Worm (Caenorhabditis elegans) whole organism, L1 larva: Measurements from ENCODE around the gene miz-1.

Experiments
- C04F5.9 ChIP-seq: sonication (generic microtip); optimal IDR thresholded peaks from 2 replicates; lab custom pipeline; 2016; ENCODE audit warnings: missing genetic modification characterization, missing compliant biosample characterization
- C16A3.4 ChIP-seq: fragments of 150-350 bp; optimal IDR thresholded peaks from 2 replicates; lab custom pipeline; 2014; ENCODE audit warnings: missing biosample characterization, missing genetic modification characterization
- F16B12.6 ChIP-seq: fragments of 150-350 bp; optimal IDR thresholded peaks from 2 replicates; lab custom pipeline; 2014; ENCODE audit warnings: missing biosample characterization, missing genetic modification characterization
- aly-2 ChIP-seq: fragments of 150-350 bp; optimal IDR thresholded peaks from 2 replicates; lab custom pipeline; 2014; ENCODE audit warnings: missing biosample characterization, missing genetic modification characterization
- ama-1 ChIP-seq: fragments of 150-350 bp; optimal IDR thresholded peaks from 2 replicates; lab custom pipeline; 2014
- blmp-1 ChIP-seq: fragments of 150-350 bp; optimal IDR thresholded peaks from 2 replicates; lab custom pipeline; 2014; ENCODE audit warnings: missing biosample characterization, missing genetic modification characterization
- ceh-63 ChIP-seq: fragments of 200-800 bp; sonication (Bioruptor generic); optimal IDR thresholded peaks from 2 replicates; lab custom pipeline; 2018; ENCODE audit warnings: mild to moderate bottlenecking, missing genetic modification characterization, missing compliant biosample characterization
- ceh-82 ChIP-seq, 3 experiments: fragments of 150-350 bp in 1 of 3; sonication (generic microtip) in 2 of 3; optimal IDR thresholded peaks; 2 replicates each; lab custom pipeline; 2014 to 2017; ENCODE audit warnings: missing biosample characterization in 3 of 3, missing genetic modification characterization in 3 of 3
- ceh-88 ChIP-seq: fragments of 200-800 bp; sonication (Bioruptor generic); IDR thresholded peaks from 2 replicates; pipeline ENCODE4 v1.3.6; 2022; ENCODE audit warnings: missing genetic modification characterization, missing compliant biosample characterization
- ceh-90 ChIP-seq: sonication (generic microtip); optimal IDR thresholded peaks from 2 replicates; lab custom pipeline; 2016; ENCODE audit warnings: missing genetic modification characterization, missing compliant biosample characterization
- dpl-1 ChIP-seq, 3 experiments: fragments of 150-350 bp in 2 of 3; sonication (generic microtip) in 1 of 3; optimal IDR thresholded peaks; 2 replicates each; lab custom pipeline; 2014 to 2017; ENCODE audit warnings: missing biosample characterization in 3 of 3, missing genetic modification characterization in 3 of 3, missing genetic modification reagents in 3 of 3
- dsc-1 ChIP-seq: sonication (generic microtip); optimal IDR thresholded peaks from 2 replicates; lab custom pipeline; 2016; ENCODE audit warnings: mild to moderate bottlenecking, missing genetic modification characterization, missing compliant biosample characterization
- efl-1 ChIP-seq, 4 experiments: fragments of 150-350 bp; optimal IDR thresholded peaks in 3 of 4; peaks in 1 of 4; 1 replicate in 1 of 4; 2 replicates in 3 of 4; lab custom pipeline; 2014; ENCODE audit warnings: missing biosample characterization in 2 of 4, missing genetic modification characterization in 2 of 4, missing genetic modification reagents in 2 of 4
- egl-27 ChIP-seq, 2 experiments: fragments of 150-350 bp in 1 of 2; sonication (generic microtip); optimal IDR thresholded peaks; 3 replicates each; lab custom pipeline; 2017 to 2018; ENCODE audit warnings: missing biosample characterization in 2 of 2, missing genetic modification characterization in 2 of 2, missing genetic modification reagents in 2 of 2
- elt-3 ChIP-seq, 6 experiments: fragments of 150-350 bp in 1 of 6; sonication (generic microtip); optimal IDR thresholded peaks; 2 replicates each; lab custom pipeline; 2017 to 2018; ENCODE audit warnings: missing biosample characterization in 6 of 6, missing genetic modification characterization in 6 of 6, inconsistent platforms in 1 of 6
- ets-5 ChIP-seq: fragments of 200-800 bp; sonication (Bioruptor generic); IDR thresholded peaks from 2 replicates; pipeline ENCODE4 v1.3.6; 2022; ENCODE audit warnings: missing genetic modification characterization, missing compliant biosample characterization
- fkh-4 ChIP-seq: sonication (generic microtip); optimal IDR thresholded peaks from 2 replicates; lab custom pipeline; 2016; ENCODE audit warnings: missing compliant biosample characterization, missing genetic modification characterization, borderline replicate concordance
- fos-1 ChIP-seq: fragments of 150-350 bp; optimal IDR thresholded peaks from 2 replicates; lab custom pipeline; 2014; ENCODE audit warnings: missing biosample characterization, missing genetic modification characterization
- grh-1 ChIP-seq: fragments of 200-800 bp; sonication (Bioruptor generic); IDR thresholded peaks from 2 replicates; pipeline ENCODE4 v1.3.6; 2022; ENCODE audit warnings: missing genetic modification reagents, missing genetic modification characterization, missing compliant biosample characterization
- hpl-2 ChIP-seq: fragments of 150-350 bp; optimal IDR thresholded peaks from 2 replicates; lab custom pipeline; 2014; ENCODE audit warnings: missing biosample characterization, missing genetic modification reagents, missing genetic modification characterization
- lin-35 ChIP-seq, 2 experiments: fragments of 150-350 bp; optimal IDR thresholded peaks; 2 replicates each; lab custom pipeline; 2014; ENCODE audit warnings: missing biosample characterization in 2 of 2, missing genetic modification characterization in 2 of 2, missing genetic modification reagents in 2 of 2
- lir-3 ChIP-seq: sonication (generic microtip); optimal IDR thresholded peaks from 2 replicates; lab custom pipeline; 2016; ENCODE audit warnings: mild to moderate bottlenecking, missing genetic modification characterization, moderate library complexity, missing compliant biosample characterization; ENCODE audit not compliant: poor library complexity
- lsy-2 ChIP-seq, 2 experiments: fragments of 150-350 bp; optimal IDR thresholded peaks; 2 replicates each; lab custom pipeline; 2014; ENCODE audit warnings: missing biosample characterization in 2 of 2, missing genetic modification characterization in 2 of 2
- mdl-1 ChIP-seq, 2 experiments: fragments of 150-350 bp; optimal IDR thresholded peaks; 2 replicates each; lab custom pipeline; 2014 to 2017; ENCODE audit warnings: missing biosample characterization in 2 of 2, missing genetic modification characterization in 2 of 2, inconsistent platforms in 1 of 2
- mep-1 ChIP-seq: fragments of 150-350 bp; optimal IDR thresholded peaks from 2 replicates; lab custom pipeline; 2014; ENCODE audit warnings: missing biosample characterization, missing genetic modification characterization
- nhr-19 ChIP-seq: fragments of 200-800 bp; sonication (Bioruptor generic); conservative IDR thresholded peaks from 2 replicates; pipeline ENCODE4 v1.3.6; 2022; ENCODE audit warnings: missing genetic modification characterization, missing compliant biosample characterization
- nhr-20 ChIP-seq: sonication (generic microtip); optimal IDR thresholded peaks from 2 replicates; lab custom pipeline; 2016; ENCODE audit warnings: mild to moderate bottlenecking, missing genetic modification characterization, missing compliant biosample characterization
- nhr-47 ChIP-seq: sonication (generic microtip); optimal IDR thresholded peaks from 2 replicates; lab custom pipeline; 2016; ENCODE audit warnings: mild to moderate bottlenecking, missing genetic modification characterization, moderate library complexity, missing compliant biosample characterization
- nhr-71 ChIP-seq: sonication (generic microtip); optimal IDR thresholded peaks from 2 replicates; lab custom pipeline; 2016; ENCODE audit warnings: mild to moderate bottlenecking, missing genetic modification characterization, moderate library complexity, missing compliant biosample characterization
- nhr-84 ChIP-seq: sonication (generic microtip); optimal IDR thresholded peaks from 2 replicates; lab custom pipeline; 2017; ENCODE audit warnings: missing biosample characterization, missing genetic modification characterization
- pag-3 ChIP-seq: sonication (generic microtip); optimal IDR thresholded peaks from 2 replicates; lab custom pipeline; 2017; ENCODE audit warnings: missing genetic modification characterization, mild to moderate bottlenecking, missing compliant biosample characterization, antibody characterized with exemption, borderline replicate concordance; ENCODE audit not compliant: insufficient read depth
- pax-3 ChIP-seq: fragments of 200-800 bp; sonication (Bioruptor generic); optimal IDR thresholded peaks from 2 replicates; lab custom pipeline; 2018; ENCODE audit warnings: mild to moderate bottlenecking, missing genetic modification characterization, moderate library complexity, missing compliant biosample characterization
- pqm-1 ChIP-seq: sonication (generic microtip); optimal IDR thresholded peaks from 3 replicates; lab custom pipeline; 2017; ENCODE audit warnings: missing biosample characterization, missing genetic modification characterization
- rnt-1 ChIP-seq: sonication (generic microtip); optimal IDR thresholded peaks from 2 replicates; lab custom pipeline; 2016; ENCODE audit warnings: mild to moderate bottlenecking, missing genetic modification characterization, moderate library complexity, missing compliant biosample characterization
- skn-1 ChIP-seq: fragments of 150-350 bp; optimal IDR thresholded peaks from 2 replicates; lab custom pipeline; 2014; ENCODE audit warnings: missing biosample characterization, missing genetic modification characterization
- snpc-4 ChIP-seq: fragments of 150-350 bp; optimal IDR thresholded peaks from 2 replicates; lab custom pipeline; 2014; ENCODE audit warnings: missing biosample characterization, missing genetic modification characterization
- snu-23 ChIP-seq: sonication (generic microtip); optimal IDR thresholded peaks from 2 replicates; lab custom pipeline; 2016; ENCODE audit warnings: missing genetic modification characterization, missing compliant biosample characterization
- swsn-7 ChIP-seq: sonication (generic microtip); optimal IDR thresholded peaks from 2 replicates; lab custom pipeline; 2016; ENCODE audit warnings: missing genetic modification characterization, missing compliant biosample characterization
- tbx-2 ChIP-seq: sonication (generic microtip); optimal IDR thresholded peaks from 2 replicates; lab custom pipeline; 2016; ENCODE audit warnings: missing genetic modification characterization, missing compliant biosample characterization
- unc-130 ChIP-seq: fragments of 150-350 bp; optimal IDR thresholded peaks from 2 replicates; lab custom pipeline; 2017; ENCODE audit warnings: missing biosample characterization, missing genetic modification characterization, inconsistent platforms
- unc-86 ChIP-seq: sonication (generic microtip); optimal IDR thresholded peaks from 2 replicates; lab custom pipeline; 2016; ENCODE audit warnings: missing genetic modification characterization, missing compliant biosample characterization
- vab-15 ChIP-seq: sonication (generic microtip); optimal IDR thresholded peaks from 2 replicates; lab custom pipeline; 2017; ENCODE audit warnings: missing genotype, mild to moderate bottlenecking, missing genetic modification characterization, missing compliant biosample characterization
- xbp-1 ChIP-seq: sonication (generic microtip); optimal IDR thresholded peaks from 2 replicates; lab custom pipeline; 2016; ENCODE audit warnings: missing genetic modification characterization, missing compliant biosample characterization
- zag-1 ChIP-seq: fragments of 150-350 bp; optimal IDR thresholded peaks from 2 replicates; lab custom pipeline; 2014; ENCODE audit warnings: missing biosample characterization, missing genetic modification characterization
- zip-4 ChIP-seq: fragments of 200-800 bp; sonication (Bioruptor generic); optimal IDR thresholded peaks from 2 replicates; lab custom pipeline; 2018; ENCODE audit warnings: mild to moderate bottlenecking, missing genetic modification characterization, moderate library complexity, missing compliant biosample characterization
- ztf-11 ChIP-seq, 2 experiments: sonication (generic microtip); optimal IDR thresholded peaks; 2 replicates each; lab custom pipeline; 2016 to 2017; ENCODE audit warnings: missing genetic modification characterization in 2 of 2, missing biosample characterization in 1 of 2, missing compliant biosample characterization in 1 of 2

The miz-1 gene

DNA sequence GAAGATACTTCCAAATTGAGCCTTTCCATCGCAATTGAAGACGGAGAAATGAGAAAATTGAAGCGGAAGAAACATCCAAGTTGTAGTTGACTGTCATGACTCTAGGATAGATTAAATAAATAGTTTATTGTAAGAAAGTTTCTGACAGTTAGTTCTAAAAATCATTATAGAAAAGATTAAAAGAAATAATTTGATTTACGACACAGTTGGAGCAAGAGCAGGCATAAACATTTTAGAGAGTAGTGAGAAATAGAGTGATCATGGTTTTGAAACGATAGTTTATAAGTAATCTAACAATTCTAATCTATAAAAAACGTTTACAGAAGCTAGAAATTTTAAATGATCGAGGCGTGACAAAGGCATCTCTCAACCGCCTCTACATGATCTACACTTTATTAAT, 19.9 kb downstream of the miz-1 start, which contains the start of gene best-15:
TSS of gene best-15 (minus strand) at position 101 of the 400 bp plus-strand sequence.
- TF ChIP-seq aly-2 (tag; lab: Kevin White, UChicago): no peak
- no peak for TF ChIP-seq egl-27 (tag; optimal IDR thresholded peaks at IDR 0.05; lab: Kevin White, UChicago)
- no peak for TF ChIP-seq ceh-88
- TF ChIP-seq zip-4: no peak
- no peak for TF ChIP-seq grh-1 (GFP tag; lab: Robert Waterston, UW)
- TF ChIP-seq pqm-1 (tag; lab: Kevin White, UChicago): no peak

DNA sequence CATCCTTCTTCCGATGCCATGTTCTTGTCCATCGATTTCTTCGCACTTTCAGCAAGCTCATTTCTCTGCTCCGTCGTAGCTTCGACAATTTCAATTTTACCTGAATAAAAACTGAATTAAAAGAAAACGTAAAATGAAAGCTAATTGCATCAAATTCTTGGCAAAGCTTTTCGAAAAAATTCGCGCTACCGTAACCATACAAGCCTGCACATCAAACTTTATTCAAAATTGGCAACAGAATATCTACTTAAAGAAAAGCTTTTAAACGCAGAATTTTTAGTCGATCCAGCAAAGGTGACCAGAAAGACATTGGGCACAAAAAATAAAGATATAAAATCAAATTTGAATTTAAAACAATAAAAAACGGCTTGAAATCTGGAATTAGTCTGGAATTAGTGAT, 30.0 kb downstream of the miz-1 start:
- TF ChIP-seq ztf-11 (tag; optimal IDR thresholded peaks at IDR 0.05; lab: Kevin White, UChicago): no peak
- TF ChIP-seq C04F5.9 (tag; lab: Kevin White, UChicago): no peak
- TF ChIP-seq skn-1 (tag; lab: Kevin White, UChicago): no peak
- TF ChIP-seq, all 84 proteins: peak for 0

DNA sequence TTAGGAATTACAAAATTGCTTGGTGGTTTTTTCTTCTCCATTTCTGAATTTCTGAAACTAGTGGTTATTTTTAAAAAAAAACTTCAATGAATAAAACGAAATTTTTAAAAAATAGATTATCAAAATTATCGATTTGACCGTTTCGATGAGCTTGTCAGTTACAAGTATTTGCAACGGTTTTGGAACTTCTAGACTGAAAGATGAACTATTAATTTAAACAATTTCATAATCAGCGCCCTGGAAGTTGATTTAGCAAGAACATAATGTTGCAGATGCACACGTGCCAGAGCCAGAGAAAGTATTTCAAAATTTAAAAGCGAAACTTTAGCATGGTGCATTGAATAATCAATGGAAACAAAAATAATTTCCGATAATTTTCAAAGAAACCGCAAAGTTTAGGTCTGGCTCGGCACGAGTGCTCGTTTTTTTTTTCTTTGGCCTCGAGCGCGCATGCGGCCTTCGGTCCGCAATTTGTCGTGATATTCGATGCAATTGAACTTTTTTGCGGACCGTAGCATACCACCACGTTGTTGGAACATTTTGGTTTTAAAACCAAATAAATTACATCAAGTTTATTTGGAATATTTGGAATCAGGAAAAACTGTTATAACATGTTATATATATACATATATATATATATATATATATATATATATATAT, 30.6 kb downstream of the miz-1 start, which contains the start of gene T11G6.5:
TSS of gene T11G6.5 (minus strand) at position 51 of the 660 bp plus-strand sequence.
- no peak for TF ChIP-seq C04F5.9 (tag; lab: Kevin White, UChicago)
- TF ChIP-seq lin-35 (GFP tag; optimal IDR thresholded peaks at IDR 0.05; lab: Kevin White, UChicago): peak; percentile 3 to 65
- peak in 2 of 3 experiments; percentile 46 to 51 for TF ChIP-seq dpl-1 (GFP tag; optimal IDR thresholded peaks at IDR 0.05; lab: Kevin White, UChicago)
- TF ChIP-seq F16B12.6 (tag; lab: Kevin White, UChicago): peak; percentile 81
- no peak for TF ChIP-seq vab-15 (tag; lab: Kevin White, UChicago)
- TF ChIP-seq snu-23 (GFP tag; lab: Kevin White, UChicago): peak; percentile 50
- peak; percentile 87 to 97 for TF ChIP-seq lsy-2 (tag; optimal IDR thresholded peaks at IDR 0.05; lab: Kevin White, UChicago)
- TF ChIP-seq pqm-1 (tag; lab: Kevin White, UChicago): no peak
- peak; percentile 39 to 52 for TF ChIP-seq efl-1 (optimal IDR thresholded peaks at IDR 0.05; lab: Kevin White, UChicago)
- peak; percentile 48 to 95 for TF ChIP-seq efl-1 (GFP tag; optimal IDR thresholded peaks at IDR 0.05 in 1 of 2; lab: Kevin White, UChicago)
- TF ChIP-seq unc-130 (tag; lab: Kevin White, UChicago): peak; percentile 14
- peak; percentile 48 for TF ChIP-seq nhr-71 (tag; lab: Kevin White, UChicago)
- peak; percentile 16 for TF ChIP-seq swsn-7 (tag; lab: Kevin White, UChicago)
- peak in 1 of 2 experiments; percentile 59 for TF ChIP-seq mdl-1 (tag; optimal IDR thresholded peaks at IDR 0.05; lab: Kevin White, UChicago)
- TF ChIP-seq zag-1 (tag; lab: Kevin White, UChicago): no peak
- TF ChIP-seq ceh-88: no peak
- peak; percentile 49 for TF ChIP-seq rnt-1 (tag; lab: Kevin White, UChicago)
- no peak for TF ChIP-seq nhr-19 (GFP tag; lab: Robert Waterston, UW)
- TF ChIP-seq ceh-82 (tag; optimal IDR thresholded peaks at IDR 0.05; lab: Kevin White, UChicago): peak in 1 of 3 experiments; percentile 33
- TF ChIP-seq C16A3.4: no peak
- peak; percentile 4 for TF ChIP-seq blmp-1 (tag; lab: Kevin White, UChicago)
- TF ChIP-seq ama-1: no peak
- TF ChIP-seq snpc-4 (tag; lab: Kevin White, UChicago): peak; percentile 6
- TF ChIP-seq pax-3 (tag; lab: Kevin White, UChicago): no peak
- TF ChIP-seq ets-5 (GFP tag; lab: Robert Waterston, UW): no peak
- no peak for TF ChIP-seq hpl-2
- TF ChIP-seq tbx-2 (tag; lab: Kevin White, UChicago): peak; percentile 4
- TF ChIP-seq nhr-84 (tag; lab: Kevin White, UChicago): no peak
- no peak for TF ChIP-seq elt-3 (tag; optimal IDR thresholded peaks at IDR 0.05; lab: Kevin White, UChicago)
- no peak for TF ChIP-seq pag-3
- no peak for TF ChIP-seq fkh-4 (tag; lab: Kevin White, UChicago)
- peak; percentile 18 for TF ChIP-seq nhr-20 (tag; lab: Kevin White, UChicago)
- TF ChIP-seq ceh-63 (GFP tag; lab: Kevin White, UChicago): no peak
- peak; percentile 37 for TF ChIP-seq skn-1 (tag; lab: Kevin White, UChicago)
- peak; percentile 10 for TF ChIP-seq nhr-47
- TF ChIP-seq fos-1 (tag; lab: Kevin White, UChicago): no peak
- peak; percentile 45 for TF ChIP-seq mep-1
- TF ChIP-seq xbp-1 (tag; lab: Kevin White, UChicago): peak; percentile 37
- TF ChIP-seq lir-3 (tag; lab: Kevin White, UChicago): no peak
- no peak for TF ChIP-seq unc-86 (tag; lab: Kevin White, UChicago)
- peak; percentile 3 for TF ChIP-seq dsc-1 (tag; lab: Kevin White, UChicago)
- TF ChIP-seq ceh-90 (tag; lab: Kevin White, UChicago): no peak
- TF ChIP-seq, all 84 proteins: peak for 21
